Worm (Caenorhabditis elegans) whole organism, early embryonic: ENCODE measurements around the gene srj-23.

Experiments
- B0310.2 ChIP-seq: sonication (generic microtip); optimal IDR thresholded peaks from 2 replicates; lab custom pipeline; 2016; ENCODE audit warnings: mild to moderate bottlenecking, missing genetic modification characterization, missing compliant biosample characterization
- F13C5.2 ChIP-seq: sonication (generic microtip); optimal IDR thresholded peaks from 2 replicates; lab custom pipeline; 2017; ENCODE audit warnings: mild to moderate bottlenecking, missing genetic modification characterization, inconsistent platforms, missing compliant biosample characterization
- aly-1 ChIP-seq: sonication (generic microtip); optimal IDR thresholded peaks from 2 replicates; lab custom pipeline; 2016; ENCODE audit warnings: missing genetic modification characterization, missing compliant biosample characterization
- ama-1 ChIP-seq: fragments of 150-350 bp; optimal IDR thresholded peaks from 2 replicates; lab custom pipeline; 2014
- ceh-13 ChIP-seq: fragments of 200-800 bp; sonication (Bioruptor generic); optimal IDR thresholded peaks from 2 replicates; lab custom pipeline; 2018; ENCODE audit warnings: mild to moderate bottlenecking, missing genetic modification characterization, missing compliant biosample characterization
- ceh-36 ChIP-seq: sonication (generic microtip); optimal IDR thresholded peaks from 2 replicates; lab custom pipeline; 2016; ENCODE audit warnings: missing genetic modification characterization, inconsistent platforms, missing compliant biosample characterization
- ets-7 ChIP-seq: sonication (generic microtip); optimal IDR thresholded peaks from 2 replicates; lab custom pipeline; 2016; ENCODE audit warnings: missing genotype, missing genetic modification characterization, missing compliant biosample characterization
- flt-1 ChIP-seq: fragments of 200-800 bp; sonication (Bioruptor generic); IDR thresholded peaks from 2 replicates; pipeline ENCODE4 v1.3.6; 2022; ENCODE audit warnings: missing genetic modification characterization, missing compliant biosample characterization
- hmbx-1 ChIP-seq: sonication (generic microtip); optimal IDR thresholded peaks from 2 replicates; lab custom pipeline; 2016; ENCODE audit warnings: mild to moderate bottlenecking, missing genetic modification characterization, missing compliant biosample characterization
- hmg-4 ChIP-seq: fragments of 200-800 bp; sonication (Bioruptor generic); optimal IDR thresholded peaks from 2 replicates; lab custom pipeline; 2018; ENCODE audit warnings: mild to moderate bottlenecking, missing genetic modification characterization, missing compliant biosample characterization
- hnd-1 ChIP-seq: sonication (generic microtip); optimal IDR thresholded peaks from 2 replicates; lab custom pipeline; 2016; ENCODE audit warnings: missing genetic modification characterization, missing compliant biosample characterization
- pes-1 ChIP-seq: fragments of 200-800 bp; sonication (Bioruptor generic); IDR thresholded peaks from 2 replicates; pipeline ENCODE4 v1.3.6; 2022; ENCODE audit warnings: missing genetic modification reagents, missing genetic modification characterization, missing compliant biosample characterization
- scrt-1 ChIP-seq: fragments of 200-800 bp; sonication (Bioruptor generic); IDR thresholded peaks from 2 replicates; pipeline ENCODE4 v1.3.6; 2022; ENCODE audit warnings: missing genetic modification characterization, missing compliant biosample characterization
- sea-1 ChIP-seq: fragments of 200-800 bp; sonication (Bioruptor generic); conservative IDR thresholded peaks from 2 replicates; pipeline ENCODE4 v1.3.6; 2022; ENCODE audit warnings: missing genetic modification characterization, missing compliant biosample characterization
- tbx-11 ChIP-seq: fragments of 200-800 bp; sonication (Bioruptor generic); IDR thresholded peaks from 2 replicates; pipeline ENCODE4 v1.3.6; 2022; ENCODE audit warnings: missing genetic modification characterization, missing compliant biosample characterization
- tbx-37 ChIP-seq: fragments of 200-800 bp; sonication (Bioruptor generic); conservative IDR thresholded peaks from 2 replicates; pipeline ENCODE4 v1.3.6; 2022; ENCODE audit warnings: missing genetic modification reagents, missing genetic modification characterization, missing compliant biosample characterization
- tra-4 ChIP-seq: sonication (generic microtip); optimal IDR thresholded peaks from 2 replicates; lab custom pipeline; 2017; ENCODE audit warnings: missing genetic modification characterization, missing compliant biosample characterization

srj-23 gene

DNA sequence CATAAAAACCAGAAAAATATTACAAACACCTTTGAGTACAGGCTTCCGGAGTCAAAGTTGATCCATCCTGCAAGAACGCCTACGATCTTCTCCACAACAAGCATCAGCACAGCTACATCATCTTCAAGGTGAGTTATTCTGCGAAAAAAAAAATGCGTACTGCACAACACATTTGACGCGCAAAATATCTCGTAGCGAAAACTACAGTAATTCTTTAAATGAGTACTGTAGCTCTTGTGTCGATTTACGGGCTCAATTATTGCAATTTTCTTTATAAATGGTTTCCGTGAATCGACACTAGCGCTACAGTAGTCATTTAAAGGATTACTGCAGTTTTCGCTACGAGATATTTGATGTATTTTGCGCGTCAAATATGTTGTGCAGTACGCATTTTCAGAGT, 25.4 kb downstream of the srj-23 start:
- TF ChIP-seq tra-4 (tag; lab: Kevin White, UChicago), result no peak
- no peak for TF ChIP-seq hmbx-1 (tag; lab: Kevin White, UChicago)
- no peak for TF ChIP-seq F13C5.2 (tag; lab: Kevin White, UChicago)
- no peak for TF ChIP-seq B0310.2 (tag; lab: Kevin White, UChicago)
- no peak for TF ChIP-seq hnd-1 (tag; lab: Kevin White, UChicago)
- TF ChIP-seq tbx-11 (GFP tag; lab: Robert Waterston, UW), result no peak
- TF ChIP-seq flt-1 (GFP tag; lab: Robert Waterston, UW), result no peak
- TF ChIP-seq ets-7 (tag; lab: Kevin White, UChicago), result no peak
- TF ChIP-seq sea-1 (GFP tag; lab: Robert Waterston, UW), result no peak
- no peak for TF ChIP-seq ceh-13 (GFP tag; lab: Kevin White, UChicago)
- no peak for TF ChIP-seq tbx-37 (GFP tag; lab: Robert Waterston, UW)
- no peak for TF ChIP-seq ama-1
- no peak for TF ChIP-seq hmg-4 (GFP tag; lab: Kevin White, UChicago)
- no peak for TF ChIP-seq pes-1 (GFP tag; lab: Robert Waterston, UW)

DNA sequence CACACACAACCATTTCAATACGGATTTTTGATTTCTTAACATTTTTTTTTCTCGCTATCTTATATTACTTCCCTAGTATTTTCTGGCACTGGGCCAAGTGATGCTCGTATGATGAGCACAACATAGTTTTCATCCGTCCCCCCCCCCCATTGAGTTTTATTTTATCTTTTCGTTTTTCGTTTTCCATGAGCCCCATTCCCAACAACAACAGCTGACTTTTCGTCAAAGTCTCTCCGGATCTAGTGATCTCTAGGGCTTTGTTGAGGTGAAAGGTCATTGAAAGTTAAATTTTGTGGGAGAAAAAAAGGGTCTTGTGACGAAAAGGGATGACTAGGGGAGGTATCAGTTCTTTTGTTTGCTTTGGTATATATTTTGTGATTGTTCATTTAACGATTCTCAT, 29.4 kb downstream of the srj-23 start:
- TF ChIP-seq ama-1 (no peak), ceh-13 (GFP tag; lab: Kevin White, UChicago) (no peak), hmg-4 (GFP tag; lab: Kevin White, UChicago) (no peak), F13C5.2 (tag; lab: Kevin White, UChicago) (no peak), sea-1 (GFP tag; lab: Robert Waterston, UW) (no peak), pes-1 (GFP tag; lab: Robert Waterston, UW) (no peak), ets-7 (tag; lab: Kevin White, UChicago) (no peak), tbx-11 (GFP tag; lab: Robert Waterston, UW) (no peak), ceh-36 (tag; lab: Kevin White, UChicago) (no peak)

DNA sequence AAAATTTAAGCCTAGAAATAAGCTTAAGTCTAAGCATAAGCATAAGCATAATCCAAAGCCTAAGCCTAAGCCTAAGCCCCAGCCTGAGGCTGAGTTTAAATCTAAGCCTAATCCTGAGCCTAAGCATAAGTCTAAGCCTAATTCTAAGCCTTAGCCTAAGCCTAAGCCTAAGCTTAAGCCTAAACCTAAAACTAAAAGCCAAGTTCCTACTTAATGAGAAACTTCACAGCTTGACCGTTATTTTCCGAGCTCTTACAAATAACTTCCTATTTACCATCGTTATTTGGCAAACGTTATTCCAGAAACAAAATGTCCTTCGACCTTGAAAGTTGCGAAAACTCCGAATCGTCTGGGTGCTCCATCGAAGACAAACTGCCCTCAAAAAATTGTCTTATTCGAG, 30.3 kb downstream of the srj-23 start, which contains the start of gene C38C3.4:
TSS of gene C38C3.4 (plus strand) at position 301 of the 400 bp plus-strand sequence.
- TF ChIP-seq tra-4 (tag; lab: Kevin White, UChicago), result no peak
- TF ChIP-seq ceh-36 (tag; lab: Kevin White, UChicago), result peak; percentile 57
- no peak for TF ChIP-seq ama-1
- TF ChIP-seq B0310.2 (tag; lab: Kevin White, UChicago), result no peak

DNA sequence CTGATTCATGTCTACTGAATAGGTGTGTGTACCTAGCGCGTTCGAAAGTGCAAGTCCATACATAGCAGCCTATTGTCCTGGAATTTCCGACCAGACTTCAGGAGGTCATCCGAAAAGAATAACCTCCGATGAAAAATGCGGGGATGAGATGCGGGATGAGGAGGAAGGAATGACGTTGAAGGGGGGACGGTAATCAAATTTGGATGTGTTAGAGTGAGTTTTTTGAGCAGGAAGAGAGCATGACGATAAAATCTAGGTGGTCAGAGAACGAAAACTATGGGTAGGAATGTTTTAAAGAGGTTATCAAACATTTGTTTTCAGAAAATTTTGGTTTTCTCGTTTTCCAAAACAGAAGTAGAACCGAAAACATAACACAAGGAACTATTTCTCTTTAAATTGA, 34.6 kb downstream of the srj-23 start:
- TF ChIP-seq flt-1 (GFP tag; lab: Robert Waterston, UW), result no peak
- no peak for TF ChIP-seq aly-1 (tag; lab: Kevin White, UChicago)
- no peak for TF ChIP-seq tra-4 (tag; lab: Kevin White, UChicago)
- no peak for TF ChIP-seq pes-1 (GFP tag; lab: Robert Waterston, UW)
- TF ChIP-seq ceh-36 (tag; lab: Kevin White, UChicago), result no peak
- no peak for TF ChIP-seq hmg-4 (GFP tag; lab: Kevin White, UChicago)
- no peak for TF ChIP-seq ama-1
- TF ChIP-seq hmbx-1 (tag; lab: Kevin White, UChicago), result no peak

- TF ChIP-seq F13C5.2 (tag; lab: Kevin White, UChicago) (no peak), ets-7 (tag; lab: Kevin White, UChicago) (no peak), ceh-36 (tag; lab: Kevin White, UChicago) (no peak), ceh-13 (GFP tag; lab: Kevin White, UChicago) (no peak), hmbx-1 (tag; lab: Kevin White, UChicago) (no peak), tbx-11 (GFP tag; lab: Robert Waterston, UW) (no peak), hmg-4 (GFP tag; lab: Kevin White, UChicago) (no peak), hnd-1 (tag; lab: Kevin White, UChicago) (no peak), ama-1 (no peak), scrt-1 (no peak), tra-4 (tag; lab: Kevin White, UChicago) (no peak)
These were observed 35.8 kb downstream of the srj-23 start for ce11 chrV:1487262-1487661.

DNA sequence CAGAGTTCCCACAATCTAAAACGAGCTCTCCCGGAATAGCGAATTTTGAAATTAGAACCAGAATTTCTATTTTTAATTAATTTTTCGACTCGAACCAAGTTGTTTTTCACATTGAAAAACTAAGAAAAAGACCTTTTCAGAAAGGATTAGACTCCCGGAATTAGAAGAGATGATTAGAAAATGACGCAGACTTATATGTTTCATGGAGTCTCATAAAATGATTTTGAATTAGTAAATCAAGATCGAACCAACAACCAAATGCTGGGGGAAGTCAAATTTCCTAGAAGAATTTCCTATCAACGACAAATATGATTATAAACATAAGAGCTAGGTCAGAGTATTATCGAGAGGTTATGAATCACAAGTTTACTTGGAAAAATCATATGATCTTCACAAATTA, 37.2 kb downstream of the srj-23 start:
- TF ChIP-seq tra-4 (tag; lab: Kevin White, UChicago) (no peak), flt-1 (GFP tag; lab: Robert Waterston, UW) (no peak), sea-1 (GFP tag; lab: Robert Waterston, UW) (no peak), tbx-11 (GFP tag; lab: Robert Waterston, UW) (no peak)

ce11 chrV:1490874-1491273, 39.4 kb downstream of the srj-23 start:
- peak; percentile 80 for TF ChIP-seq ceh-36 (tag; lab: Kevin White, UChicago)

ce11 chrV:1491510-1491909, 40.1 kb downstream of the srj-23 start, which contains the start of gene C38C3.6:
Gene C38C3.6, minus strand, starts transcription at chrV:1491610.
- TF ChIP-seq ets-7 (tag; lab: Kevin White, UChicago) (no peak), tbx-11 (GFP tag; lab: Robert Waterston, UW) (no peak), hmbx-1 (tag; lab: Kevin White, UChicago) (no peak)

DNA sequence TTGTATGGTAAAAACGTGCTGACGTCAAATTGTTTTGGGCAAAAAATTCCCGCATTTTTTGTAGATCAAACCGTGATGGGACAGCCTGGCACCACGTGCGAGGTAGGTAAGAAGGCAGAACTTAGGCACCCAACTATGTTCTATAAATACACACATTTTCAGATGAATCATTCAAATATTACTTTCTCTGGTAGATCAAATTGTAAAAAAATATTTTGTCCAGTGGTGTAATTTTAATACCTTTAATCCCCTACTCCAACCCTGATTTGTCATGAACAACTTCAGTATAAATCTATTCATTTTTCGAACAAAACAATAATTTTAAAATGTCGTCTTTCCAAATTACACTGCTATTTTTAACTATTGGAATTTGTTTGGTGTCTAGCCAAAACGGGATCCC, 43.0 kb downstream of the srj-23 start, which contains the start of gene spig-7:
TSS of gene spig-7 (plus strand) at position 301 of the 400 bp plus-strand sequence.
- no peak for TF ChIP-seq F13C5.2 (tag; lab: Kevin White, UChicago)
- no peak for TF ChIP-seq hmbx-1 (tag; lab: Kevin White, UChicago)
- no peak for TF ChIP-seq hmg-4 (GFP tag; lab: Kevin White, UChicago)
- TF ChIP-seq ceh-13 (GFP tag; lab: Kevin White, UChicago), result no peak
- TF ChIP-seq sea-1 (GFP tag; lab: Robert Waterston, UW), result no peak
- TF ChIP-seq B0310.2 (tag; lab: Kevin White, UChicago), result no peak
